Worm (Caenorhabditis elegans): ENCODE data around the gene F56F11.1.
"Not testable (repeated sequence)": the region's sequence is repeated elsewhere in the genome, so short reads cannot be mapped to it uniquely, and the experiment has no call there.

F56F11.1 gene

DNA sequence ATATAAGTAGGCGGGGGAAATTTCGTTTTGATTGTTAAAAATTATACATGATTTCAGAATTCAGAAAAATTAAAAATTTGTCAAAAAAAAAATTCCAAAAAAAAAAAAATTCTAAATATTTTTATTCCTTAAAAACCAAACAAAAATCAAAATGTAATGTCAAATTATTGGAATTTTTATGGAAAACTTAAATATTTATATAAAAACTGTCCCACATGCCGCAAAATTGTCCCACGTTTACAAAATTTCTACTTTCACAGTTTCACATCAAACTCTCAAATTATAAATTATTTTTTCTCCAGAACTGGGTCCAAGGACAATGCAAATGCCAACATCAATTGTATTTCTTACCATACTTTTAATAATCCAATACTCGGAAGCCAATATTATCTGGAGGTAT lies at the start of gene F56F11.1:
F56F11.1 (plus strand) TSS at position 301 of the 400 bp plus-strand sequence.
- no peak for TF ChIP-seq lir-1 (GFP tag; conservative IDR thresholded peaks at IDR 0.05)
- TF ChIP-seq gei-17 (GFP tag; optimal IDR thresholded peaks at IDR 0.05): no peak
- no peak for TF ChIP-seq F23B12.7 (tag; optimal IDR thresholded peaks at IDR 0.05; ENCODE audit: insufficient read depth)

DNA sequence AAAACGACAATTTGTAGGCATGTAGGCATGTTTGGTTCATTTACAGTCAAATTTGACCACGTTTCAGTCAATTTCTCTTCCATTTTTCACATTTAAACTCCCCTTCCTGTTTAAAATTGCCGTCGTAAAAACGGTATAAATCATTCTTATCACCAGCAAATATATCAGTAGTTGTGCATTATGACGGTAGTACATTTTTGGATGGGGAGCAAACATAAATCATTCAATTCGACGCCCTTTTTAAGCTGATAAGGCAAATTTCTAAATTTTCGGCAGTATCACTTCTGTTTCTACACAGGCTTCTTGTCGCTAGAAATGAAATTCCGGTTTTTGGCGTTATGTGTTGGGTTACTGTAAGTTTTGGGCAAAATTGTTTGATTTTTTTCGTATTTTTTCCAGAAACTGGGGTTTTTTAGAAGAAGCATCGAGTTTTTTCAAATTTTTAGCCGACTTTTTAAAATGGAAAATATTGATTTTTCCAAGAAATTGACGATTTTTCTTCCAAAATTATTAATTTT lies 49.6 kb upstream of the F56F11.1 start, which contains the start of gene H34I24.2:
H34I24.2 (plus strand) TSS at position 189 of the 518 bp plus-strand sequence.
- TF ChIP-seq ets-4 (GFP tag; optimal IDR thresholded peaks at IDR 0.05) (peak; percentile 1), let-526 (GFP tag; IDR thresholded peaks at IDR 0.05) (no peak), nhr-80 (tag; optimal IDR thresholded peaks at IDR 0.05) (peak; percentile 55)

DNA sequence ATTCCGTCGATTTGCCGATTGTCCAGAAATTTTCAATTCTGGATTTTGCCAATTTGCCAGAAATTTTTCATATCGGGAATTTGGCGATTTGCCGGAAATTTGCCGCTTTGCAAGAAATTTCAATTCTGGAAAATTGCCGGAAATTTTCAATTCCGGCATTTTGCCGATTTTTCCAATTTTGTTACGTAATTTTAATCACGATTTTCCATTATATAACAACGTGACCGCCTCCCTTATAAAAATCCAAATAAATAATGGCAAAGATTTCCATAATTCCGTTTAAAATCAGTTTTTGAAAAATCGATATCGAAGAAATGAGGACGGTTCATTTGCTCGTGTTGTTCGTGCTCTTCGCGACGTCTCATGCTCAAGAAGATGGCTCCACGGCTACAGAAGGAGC lies 44.8 kb upstream of the F56F11.1 start, which contains the start of gene H34I24.1:
H34I24.1 (plus strand) TSS at position 301 of the 400 bp plus-strand sequence.
- TF ChIP-seq hlh-12 (tag; optimal IDR thresholded peaks at IDR 0.05); rec-8 (tag; optimal IDR thresholded peaks at IDR 0.05); lag-1 (GFP tag; IDR thresholded peaks at IDR 0.05): not testable (repeated sequence)

DNA sequence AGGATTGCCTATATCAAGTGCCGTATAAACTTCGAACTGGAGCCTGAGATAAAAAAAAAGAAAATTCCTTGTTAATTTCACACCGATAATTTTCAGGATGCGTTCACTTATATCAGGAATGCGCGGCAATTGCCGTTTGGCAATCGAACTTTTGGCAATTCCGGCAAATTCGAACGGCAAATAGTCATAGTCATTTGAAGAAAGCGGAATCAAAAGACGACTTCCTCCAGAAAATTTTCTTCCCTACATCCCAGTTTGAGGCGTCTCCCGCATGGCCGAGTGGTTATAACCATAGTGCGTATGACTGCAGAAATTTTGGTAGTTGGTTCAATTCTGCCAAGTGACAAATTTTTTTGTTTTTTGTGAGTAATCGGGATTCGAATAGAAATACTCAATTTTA lies 35.6 kb upstream of the F56F11.1 start, which contains the start of gene F56F11.4:
F56F11.4 (plus strand) TSS at position 301 of the 400 bp plus-strand sequence.
- TF ChIP-seq rpc-1 (optimal IDR thresholded peaks at IDR 0.05) (no peak), rpc-1 (tag; optimal IDR thresholded peaks at IDR 0.05) (peak; percentile 14), ceh-91 (GFP tag; IDR thresholded peaks at IDR 0.05) (no peak), ztf-18 (tag; optimal IDR thresholded peaks at IDR 0.05) (no peak), let-526 (GFP tag; IDR thresholded peaks at IDR 0.05) (no peak)

DNA sequence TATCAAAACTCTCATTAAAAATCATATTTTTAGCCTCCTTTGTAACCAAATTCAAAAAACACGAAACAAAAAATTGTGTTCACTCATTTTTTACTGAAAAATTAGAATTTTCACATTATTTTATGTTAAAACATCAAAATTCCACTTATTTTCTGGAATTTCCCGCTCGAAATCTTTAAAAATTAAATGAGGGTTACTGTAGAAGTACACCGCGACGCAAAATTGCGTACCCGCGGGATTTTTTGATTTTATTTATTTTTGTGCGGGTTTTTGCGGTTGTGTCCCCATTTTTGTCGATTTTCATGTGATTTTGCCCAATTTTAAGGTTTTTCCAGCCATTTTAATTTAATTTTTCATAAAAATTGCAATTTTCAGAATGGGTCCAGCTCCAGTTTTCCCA lies 33.2 kb upstream of the F56F11.1 start:
- TF ChIP-seq ZK185.1 (tag; optimal IDR thresholded peaks at IDR 0.05; ENCODE audit: poor library complexity, severe bottlenecking) (no peak), lsy-27 (tag; optimal IDR thresholded peaks at IDR 0.05; ENCODE audit: borderline replicate concordance, insufficient read depth) (no peak), snpc-1.1 (tag; optimal IDR thresholded peaks at IDR 0.05; ENCODE audit: insufficient read depth) (no peak), egrh-3 (GFP tag; IDR thresholded peaks at IDR 0.05) (no peak), ztf-28 (GFP tag; IDR thresholded peaks at IDR 0.05) (no peak), Y53F4B.3 (GFP tag; IDR thresholded peaks at IDR 0.05) (no peak), ccch-3 (GFP tag; optimal IDR thresholded peaks at IDR 0.05) (no peak), C06A6.2 (GFP tag; conservative IDR thresholded peaks at IDR 0.05) (no peak), rpc-1 (optimal IDR thresholded peaks at IDR 0.05) (no peak), rpc-1 (tag; optimal IDR thresholded peaks at IDR 0.05) (no peak), efl-1 (GFP tag; optimal IDR thresholded peaks at IDR 0.05) (peak; percentile 94), unc-130 (GFP tag; optimal IDR thresholded peaks at IDR 0.05) (peak; percentile 33), unc-62 (GFP tag; optimal IDR thresholded peaks at IDR 0.05) (no peak), atf-7 (tag; optimal IDR thresholded peaks at IDR 0.05) (no peak), egl-18 (GFP tag; IDR thresholded peaks at IDR 0.05) (no peak), zim-3 (tag; optimal IDR thresholded peaks at IDR 0.05) (no peak), hrde-1 (tag; optimal IDR thresholded peaks at IDR 0.05; ENCODE audit: borderline replicate concordance) (no peak), nhr-27 (tag; optimal IDR thresholded peaks at IDR 0.05) (no peak), dpl-1 (GFP tag; optimal IDR thresholded peaks at IDR 0.05) (peak; percentile 80), ztf-6 (GFP tag; IDR thresholded peaks at IDR 0.05) (no peak), K11D2.4 (GFP tag; IDR thresholded peaks at IDR 0.05) (no peak), F10E7.11 (tag; optimal IDR thresholded peaks at IDR 0.05) (no peak), madf-10 (tag; optimal IDR thresholded peaks at IDR 0.05) (no peak), rcor-1 (GFP tag; IDR thresholded peaks at IDR 0.05) (peak; percentile 47), lin-26 (GFP tag; IDR thresholded peaks at IDR 0.05) (no peak), sptf-2 (GFP tag; optimal IDR thresholded peaks at IDR 0.05) (no peak), lin-35 (GFP tag; optimal IDR thresholded peaks at IDR 0.05) (no peak), egl-44 (GFP tag; IDR thresholded peaks at IDR 0.05) (no peak), lsl-1 (GFP tag; optimal IDR thresholded peaks at IDR 0.05) (peak; percentile 94)
